Worm (Caenorhabditis elegans): ENCODE measurements around the gene nid-1.

DNA sequence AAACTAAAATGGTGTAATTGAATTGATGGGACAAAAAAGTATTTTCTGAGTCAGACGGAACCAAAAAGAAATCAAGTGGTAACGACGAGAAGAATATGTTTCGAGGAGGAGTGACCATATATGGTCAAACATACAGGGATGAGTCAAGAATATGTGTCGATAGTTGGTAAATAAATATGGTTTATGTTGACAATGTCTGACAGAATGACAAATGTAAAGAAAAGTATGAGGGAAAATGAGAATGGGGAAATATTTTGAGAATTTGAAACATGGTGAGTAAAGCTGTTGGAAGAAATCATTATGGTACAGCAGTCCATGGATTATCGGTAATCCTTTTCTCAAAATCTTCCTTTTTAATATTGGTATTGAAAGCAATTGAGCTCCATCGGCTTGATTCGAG is 41.9 kb upstream of the nid-1 start, which contains the start of gene nspg-1:
- no peak for TF ChIP-seq him-1 (tag; optimal IDR thresholded peaks at IDR 0.05)
- no peak for TF ChIP-seq W03F9.2 (tag; optimal IDR thresholded peaks at IDR 0.05)
- no peak for TF ChIP-seq dao-5 (tag; optimal IDR thresholded peaks at IDR 0.05)
